Worm (Caenorhabditis elegans): ENCODE measurements around the gene tbx-37.

ce11 chrIII:11207825-11208224, 19.1 kb downstream of the tbx-37 start:
- TF ChIP-seq nhr-28 (tag; optimal IDR thresholded peaks at IDR 0.05) (no peak), elt-1 (tag; optimal IDR thresholded peaks at IDR 0.05; ENCODE audit: borderline replicate concordance, insufficient read depth) (no peak), ces-1 (GFP tag; optimal IDR thresholded peaks at IDR 0.05) (no peak), snpc-4 (tag; optimal IDR thresholded peaks at IDR 0.05) (no peak)
